Worm (Caenorhabditis elegans): Measurements from ENCODE around the gene C05D12.3.

ce11 chrII:11459883-11460282 is 34.8 kb downstream of the C05D12.3 start:
- TF ChIP-seq lsy-2 (tag; optimal IDR thresholded peaks at IDR 0.05) (no peak), elt-1 (tag; optimal IDR thresholded peaks at IDR 0.05; ENCODE audit: borderline replicate concordance, insufficient read depth) (no peak), snpc-4 (tag; optimal IDR thresholded peaks at IDR 0.05) (no peak), mep-1 (tag; optimal IDR thresholded peaks at IDR 0.05) (no peak), unc-62 (GFP tag; optimal IDR thresholded peaks at IDR 0.05) (no peak), nhr-28 (tag; optimal IDR thresholded peaks at IDR 0.05) (no peak), drap-1 (GFP tag; optimal IDR thresholded peaks at IDR 0.05) (no peak), unc-39 (tag; optimal IDR thresholded peaks at IDR 0.05) (no peak), mab-5 (tag; optimal IDR thresholded peaks at IDR 0.05) (no peak)

Data from whole organism, mixed stage, embryonic.